Worm (Caenorhabditis elegans): ENCODE results near the gene gst-28.
"Not testable (repeated sequence)": the region's sequence is repeated elsewhere in the genome, so short reads cannot be mapped to it uniquely, and the experiment has no call there.

The gst-28 gene

DNA sequence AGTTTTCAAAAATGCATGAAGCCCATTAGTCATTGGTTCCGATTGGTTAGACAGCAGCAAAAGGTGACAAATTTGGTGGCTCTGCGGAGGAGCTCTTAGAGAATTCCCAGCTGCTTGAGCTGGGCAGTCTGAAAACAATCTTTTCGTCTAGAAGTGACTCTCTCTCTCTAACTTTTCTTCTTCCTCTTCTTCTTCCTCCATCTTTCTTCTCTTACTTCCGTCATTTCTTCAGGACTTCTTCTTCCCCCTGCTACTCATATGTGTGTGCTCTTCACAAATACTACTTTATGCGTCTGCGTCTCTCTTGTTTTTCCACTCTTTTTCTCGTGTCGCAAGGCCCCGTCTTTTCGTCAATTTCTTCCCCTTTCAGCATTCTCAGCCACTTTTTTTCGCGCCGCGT, 22.6 kb upstream of the gst-28 start:
- TF ChIP-seq ceh-36 (tag; optimal IDR thresholded peaks at IDR 0.05): no peak
- TF ChIP-seq tbx-37 (GFP tag; conservative IDR thresholded peaks at IDR 0.05): no peak
- no peak for TF ChIP-seq hmg-4 (GFP tag; optimal IDR thresholded peaks at IDR 0.05)
- TF ChIP-seq sea-1 (GFP tag; conservative IDR thresholded peaks at IDR 0.05): no peak
- TF ChIP-seq ets-7 (tag; optimal IDR thresholded peaks at IDR 0.05): no peak
- TF ChIP-seq aly-1 (tag; optimal IDR thresholded peaks at IDR 0.05): no peak
- no peak for TF ChIP-seq hmbx-1 (tag; optimal IDR thresholded peaks at IDR 0.05)
- no peak for TF ChIP-seq tbx-11 (GFP tag; IDR thresholded peaks at IDR 0.05)
- TF ChIP-seq scrt-1 (GFP tag; IDR thresholded peaks at IDR 0.05): no peak
- TF ChIP-seq F13C5.2 (tag; optimal IDR thresholded peaks at IDR 0.05): no peak

DNA sequence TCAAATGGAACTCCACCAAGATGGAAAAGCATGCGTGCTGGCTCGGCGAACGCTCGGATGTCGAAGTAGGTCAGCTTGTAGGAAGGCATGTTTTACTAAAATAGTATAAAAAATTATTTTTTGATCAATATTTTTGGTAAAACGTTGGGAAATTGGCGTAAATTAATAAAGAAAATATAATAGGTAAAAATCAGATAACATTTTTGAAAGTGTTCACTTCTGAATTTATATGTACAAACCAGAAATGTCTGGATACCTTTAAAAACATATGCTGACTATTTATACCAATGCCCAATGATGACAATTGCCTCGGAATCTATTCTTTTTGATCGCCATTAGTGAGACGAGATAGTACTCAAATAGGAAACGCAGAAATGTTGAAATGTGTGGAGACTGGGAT, 17.9 kb upstream of the gst-28 start, which contains the start of gene gst-35:
Gene gst-35, minus strand, starts transcription at position 101 of the 400 bp plus-strand sequence.
- no peak for TF ChIP-seq scrt-1 (GFP tag; IDR thresholded peaks at IDR 0.05)
- TF ChIP-seq ceh-36 (tag; optimal IDR thresholded peaks at IDR 0.05): no peak
- TF ChIP-seq sea-1 (GFP tag; conservative IDR thresholded peaks at IDR 0.05): no peak
- no peak for TF ChIP-seq ceh-13 (GFP tag; optimal IDR thresholded peaks at IDR 0.05)
- no peak for TF ChIP-seq hnd-1 (tag; optimal IDR thresholded peaks at IDR 0.05)
- no peak for TF ChIP-seq hmbx-1 (tag; optimal IDR thresholded peaks at IDR 0.05)
- no peak for TF ChIP-seq aly-1 (tag; optimal IDR thresholded peaks at IDR 0.05)
- no peak for TF ChIP-seq tra-4 (tag; optimal IDR thresholded peaks at IDR 0.05)
- no peak for TF ChIP-seq B0310.2 (tag; optimal IDR thresholded peaks at IDR 0.05)
- TF ChIP-seq flt-1 (GFP tag; IDR thresholded peaks at IDR 0.05): no peak
- no peak for TF ChIP-seq tbx-11 (GFP tag; IDR thresholded peaks at IDR 0.05)
- no peak for TF ChIP-seq hmg-4 (GFP tag; optimal IDR thresholded peaks at IDR 0.05)
- no peak for TF ChIP-seq pes-1 (GFP tag; IDR thresholded peaks at IDR 0.05)
- TF ChIP-seq ets-7 (tag; optimal IDR thresholded peaks at IDR 0.05): no peak
- TF ChIP-seq ama-1 (optimal IDR thresholded peaks at IDR 0.05): no peak
- TF ChIP-seq tbx-37 (GFP tag; conservative IDR thresholded peaks at IDR 0.05): no peak
- no peak for TF ChIP-seq F13C5.2 (tag; optimal IDR thresholded peaks at IDR 0.05)

DNA sequence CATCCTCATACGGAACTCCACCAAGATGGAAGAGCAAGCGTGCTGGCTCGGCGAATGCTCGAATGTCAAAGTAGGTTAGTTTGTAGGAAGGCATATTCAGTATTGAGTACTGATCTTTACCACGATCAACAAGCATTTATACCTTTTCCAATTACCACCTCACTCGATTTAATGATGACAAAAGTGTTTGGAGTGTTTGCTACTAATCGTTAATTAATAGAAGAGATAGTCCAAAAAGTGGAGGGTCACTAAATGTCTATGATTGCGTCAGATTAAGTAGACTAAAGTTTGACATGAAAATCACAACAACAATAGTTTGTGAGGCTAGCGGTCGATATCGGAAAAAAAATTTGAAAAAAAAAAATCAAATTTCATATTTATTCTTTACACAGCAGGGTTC, 15.8 kb upstream of the gst-28 start, which contains the start of gene gst-34:
Gene gst-34, minus strand, starts transcription at position 101 of the 400 bp plus-strand sequence.
- TF ChIP-seq B0310.2 (tag; optimal IDR thresholded peaks at IDR 0.05): no peak

- TF ChIP-seq ceh-36 (tag; optimal IDR thresholded peaks at IDR 0.05) (no peak), sea-1 (GFP tag; conservative IDR thresholded peaks at IDR 0.05) (no peak), hmg-4 (GFP tag; optimal IDR thresholded peaks at IDR 0.05) (no peak), hnd-1 (tag; optimal IDR thresholded peaks at IDR 0.05) (no peak), scrt-1 (GFP tag; IDR thresholded peaks at IDR 0.05) (no peak), ets-7 (tag; optimal IDR thresholded peaks at IDR 0.05) (no peak), ceh-13 (GFP tag; optimal IDR thresholded peaks at IDR 0.05) (no peak), F13C5.2 (tag; optimal IDR thresholded peaks at IDR 0.05) (no peak), aly-1 (tag; optimal IDR thresholded peaks at IDR 0.05) (no peak), B0310.2 (tag; optimal IDR thresholded peaks at IDR 0.05) (no peak)
Observed at ce11 chrII:15178494-15178893, 11.1 kb upstream of the gst-28 start, which contains the start of gene gst-32. TSS of gene gst-32 (minus strand) at chrII:15178594.

DNA sequence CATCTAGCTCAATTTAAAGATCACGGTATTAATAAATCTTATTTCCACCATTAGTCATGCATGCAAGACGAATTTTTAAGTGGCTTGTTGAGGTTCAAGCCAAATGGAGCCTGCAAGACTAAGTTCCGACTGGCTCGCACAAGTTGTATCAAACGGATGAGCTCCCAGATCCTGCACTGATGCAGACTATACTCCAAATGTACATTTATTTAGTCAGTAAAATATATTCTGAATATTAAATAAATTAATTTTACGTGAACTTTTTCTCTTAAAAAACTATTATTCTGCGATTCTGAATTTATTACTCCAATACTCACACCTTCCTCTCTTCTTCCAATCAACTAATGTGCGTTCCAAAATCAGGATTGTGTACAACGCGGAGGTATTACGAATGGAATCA, 8.3 kb upstream of the gst-28 start, which contains the start of gene Y53F4B.36:
Gene Y53F4B.36, plus strand, starts transcription at position 301 of the 400 bp plus-strand sequence.
- TF ChIP-seq tbx-37 (GFP tag; conservative IDR thresholded peaks at IDR 0.05): no peak
- TF ChIP-seq ceh-36 (tag; optimal IDR thresholded peaks at IDR 0.05): no peak
- TF ChIP-seq B0310.2 (tag; optimal IDR thresholded peaks at IDR 0.05): no peak
- no peak for TF ChIP-seq aly-1 (tag; optimal IDR thresholded peaks at IDR 0.05)
- TF ChIP-seq tra-4 (tag; optimal IDR thresholded peaks at IDR 0.05): no peak
- TF ChIP-seq tbx-11 (GFP tag; IDR thresholded peaks at IDR 0.05): no peak
- TF ChIP-seq pes-1 (GFP tag; IDR thresholded peaks at IDR 0.05): no peak
- no peak for TF ChIP-seq hmbx-1 (tag; optimal IDR thresholded peaks at IDR 0.05)
- no peak for TF ChIP-seq ceh-13 (GFP tag; optimal IDR thresholded peaks at IDR 0.05)
- TF ChIP-seq hnd-1 (tag; optimal IDR thresholded peaks at IDR 0.05): no peak
- TF ChIP-seq sea-1 (GFP tag; conservative IDR thresholded peaks at IDR 0.05): no peak
- TF ChIP-seq hmg-4 (GFP tag; optimal IDR thresholded peaks at IDR 0.05): no peak
- no peak for TF ChIP-seq scrt-1 (GFP tag; IDR thresholded peaks at IDR 0.05)

- TF ChIP-seq aly-1 (tag; optimal IDR thresholded peaks at IDR 0.05) (no peak), sea-1 (GFP tag; conservative IDR thresholded peaks at IDR 0.05) (no peak), ama-1 (optimal IDR thresholded peaks at IDR 0.05) (no peak), scrt-1 (GFP tag; IDR thresholded peaks at IDR 0.05) (no peak)
Observed at ce11 chrII:15174915-15175548, 7.7 kb upstream of the gst-28 start, which contains the start of gene gst-31. TSS of gene gst-31 (minus strand) at chrII:15174965.

ce11 chrII:15173174-15173573, 5.8 kb upstream of the gst-28 start:
- no peak for TF ChIP-seq tbx-37 (GFP tag; conservative IDR thresholded peaks at IDR 0.05)
- TF ChIP-seq hmbx-1 (tag; optimal IDR thresholded peaks at IDR 0.05): no peak
- TF ChIP-seq ceh-36 (tag; optimal IDR thresholded peaks at IDR 0.05): no peak
- no peak for TF ChIP-seq B0310.2 (tag; optimal IDR thresholded peaks at IDR 0.05)
- TF ChIP-seq ama-1 (optimal IDR thresholded peaks at IDR 0.05): no peak
- no peak for TF ChIP-seq tbx-11 (GFP tag; IDR thresholded peaks at IDR 0.05)
- TF ChIP-seq tra-4 (tag; optimal IDR thresholded peaks at IDR 0.05): no peak
- TF ChIP-seq aly-1 (tag; optimal IDR thresholded peaks at IDR 0.05): no peak
- TF ChIP-seq ets-7 (tag; optimal IDR thresholded peaks at IDR 0.05): no peak
- TF ChIP-seq flt-1 (GFP tag; IDR thresholded peaks at IDR 0.05): no peak
- no peak for TF ChIP-seq ceh-13 (GFP tag; optimal IDR thresholded peaks at IDR 0.05)
- TF ChIP-seq sea-1 (GFP tag; conservative IDR thresholded peaks at IDR 0.05): no peak

- TF ChIP-seq F13C5.2 (tag; optimal IDR thresholded peaks at IDR 0.05); tbx-37 (GFP tag; conservative IDR thresholded peaks at IDR 0.05); tbx-11 (GFP tag; IDR thresholded peaks at IDR 0.05): not testable (repeated sequence)
Observed at ce11 chrII:15171816-15172215, 4.4 kb upstream of the gst-28 start, which contains the start of gene gst-39. TSS of gene gst-39 (minus strand) at chrII:15171916.

All from whole organism, early embryonic.